Worm (Caenorhabditis elegans): ENCODE results near the gene lon-2.

DNA sequence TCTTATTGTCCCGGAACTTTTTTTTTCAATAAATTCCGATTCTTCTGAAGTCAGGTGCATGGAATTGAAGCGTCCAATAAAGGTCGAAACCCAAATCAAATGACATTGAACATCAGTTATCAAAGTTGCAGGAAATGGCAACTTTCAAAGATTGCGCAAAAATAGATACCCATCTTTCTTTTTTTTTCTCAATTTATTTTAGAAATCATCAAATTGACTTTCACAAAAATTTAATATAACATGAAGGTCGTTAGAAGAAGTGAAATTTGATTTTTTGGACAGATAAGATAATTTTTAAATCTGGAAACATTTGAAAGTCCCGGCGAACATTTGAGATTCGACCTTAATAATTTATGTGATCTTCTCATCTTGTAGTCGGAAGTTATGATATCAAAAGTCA lies 43.2 kb downstream of the lon-2 start:
- TF ChIP-seq ztf-25 (GFP tag; IDR thresholded peaks at IDR 0.05) (no peak), Y53F4B.3 (GFP tag; IDR thresholded peaks at IDR 0.05) (no peak), snpc-4 (GFP tag; optimal IDR thresholded peaks at IDR 0.05) (no peak), snpc-4 (tag; optimal IDR thresholded peaks at IDR 0.05) (no peak), him-1 (tag; optimal IDR thresholded peaks at IDR 0.05) (no peak)

All from whole organism, young adult.